Worm (Caenorhabditis elegans) whole organism, young adult: Measurements from ENCODE around the gene usp-4.
A peak's percentile ranks its signal among the peaks of the same experiment; 100 is the strongest.

Experiments used
- B0035.1 ChIP-seq: sonication (generic microtip); optimal IDR thresholded peaks from 2 replicates; lab custom pipeline; 2016; ENCODE audit warnings: missing genetic modification characterization, mild to moderate bottlenecking, missing compliant biosample characterization, missing genotype, missing genetic modification reagents
- B0336.3 ChIP-seq: fragments of 200-800 bp; sonication (Bioruptor generic); IDR thresholded peaks from 2 replicates; pipeline ENCODE4 v1.3.6; 2022; ENCODE audit warnings: missing genetic modification characterization, missing compliant biosample characterization
- C06A6.2 ChIP-seq: fragments of 200-800 bp; sonication (Bioruptor generic); conservative IDR thresholded peaks from 2 replicates; pipeline ENCODE4 v1.3.6; 2022; ENCODE audit warnings: missing genetic modification characterization, missing compliant biosample characterization
- F22D6.2 ChIP-seq: sonication (generic microtip); optimal IDR thresholded peaks from 2 replicates; lab custom pipeline; 2016; ENCODE audit warnings: mild to moderate bottlenecking, missing genetic modification characterization, missing compliant biosample characterization
- F23B12.7 ChIP-seq: sonication (generic microtip); optimal IDR thresholded peaks from 2 replicates; lab custom pipeline; 2017; ENCODE audit warnings: missing genetic modification characterization, mild to moderate bottlenecking, missing compliant biosample characterization, antibody characterized with exemption, moderate library complexity; ENCODE audit not compliant: insufficient read depth
- F37B4.10 ChIP-seq: fragments of 200-800 bp; sonication (Bioruptor generic); IDR thresholded peaks from 2 replicates; pipeline ENCODE4 v1.3.6; 2022; ENCODE audit warnings: missing genetic modification characterization, missing compliant biosample characterization
- F52B5.7 ChIP-seq: sonication (generic microtip); optimal IDR thresholded peaks from 2 replicates; lab custom pipeline; 2016; ENCODE audit warnings: mild to moderate bottlenecking, missing genetic modification characterization, missing compliant biosample characterization
- T07F8.4 ChIP-seq: sonication (generic microtip); optimal IDR thresholded peaks from 2 replicates; lab custom pipeline; 2016; ENCODE audit warnings: mild to moderate bottlenecking, missing genetic modification characterization, moderate library complexity, missing compliant biosample characterization
- Y53F4B.3 ChIP-seq: fragments of 200-800 bp; sonication (Bioruptor generic); IDR thresholded peaks from 2 replicates; pipeline ENCODE4 v1.3.6; 2022; ENCODE audit warnings: missing genetic modification reagents, missing genetic modification characterization, missing compliant biosample characterization
- Y56A3A.18 ChIP-seq: fragments of 200-800 bp; sonication (Bioruptor generic); IDR thresholded peaks from 2 replicates; pipeline ENCODE4 v1.3.6; 2022; ENCODE audit warnings: missing genetic modification reagents, missing genetic modification characterization, missing compliant biosample characterization
- Y95B8A.8 ChIP-seq: fragments of 200-800 bp; sonication (Bioruptor generic); IDR thresholded peaks from 2 replicates; pipeline ENCODE4 v1.3.6; 2022; ENCODE audit warnings: missing genetic modification reagents, missing genetic modification characterization, missing compliant biosample characterization
- ZK185.1 ChIP-seq: sonication (generic microtip); optimal IDR thresholded peaks from 2 replicates; lab custom pipeline; 2016; ENCODE audit warnings: mild to moderate bottlenecking, missing genetic modification characterization, missing compliant biosample characterization; ENCODE audit not compliant: poor library complexity, severe bottlenecking
- atf-7 ChIP-seq: sonication (generic microtip); optimal IDR thresholded peaks from 2 replicates; lab custom pipeline; 2017; ENCODE audit warnings: mild to moderate bottlenecking, missing genetic modification characterization, missing compliant biosample characterization
- athp-1 ChIP-seq: sonication (generic microtip); optimal IDR thresholded peaks from 2 replicates; lab custom pipeline; 2017; ENCODE audit warnings: mild to moderate bottlenecking, missing genetic modification characterization, missing compliant biosample characterization
- attf-5 ChIP-seq: fragments of 200-800 bp; sonication (Bioruptor generic); optimal IDR thresholded peaks from 2 replicates; lab custom pipeline; 2018; ENCODE audit warnings: mild to moderate bottlenecking, missing genetic modification characterization, missing compliant biosample characterization
- attf-6 ChIP-seq: fragments of 200-800 bp; sonication (Bioruptor generic); IDR thresholded peaks from 2 replicates; pipeline ENCODE4 v1.3.6; 2022; ENCODE audit warnings: missing genetic modification reagents, missing genetic modification characterization, missing compliant biosample characterization
- bed-1 ChIP-seq: fragments of 200-800 bp; sonication (Bioruptor generic); IDR thresholded peaks from 2 replicates; pipeline ENCODE4 v1.3.6; 2022; ENCODE audit warnings: missing genetic modification reagents, missing genetic modification characterization, missing compliant biosample characterization
- ccch-3 ChIP-seq: fragments of 200-800 bp; sonication (Bioruptor generic); optimal IDR thresholded peaks from 2 replicates; lab custom pipeline; 2018; ENCODE audit warnings: mild to moderate bottlenecking, missing genetic modification characterization, missing compliant biosample characterization
- cebp-1 ChIP-seq, 2 experiments: fragments of 200-800 bp in 1 of 2; sonication (Bioruptor generic) in 1 of 2; sonication (generic microtip) in 1 of 2; IDR thresholded peaks in 1 of 2; optimal IDR thresholded peaks in 1 of 2; 2 replicates each; pipeline versions ENCODE4 v1.3.6 to Lab custom; 2017 to 2022; ENCODE audit warnings: missing compliant biosample characterization in 2 of 2, missing genetic modification characterization in 2 of 2, mild to moderate bottlenecking in 1 of 2, missing genetic modification reagents in 1 of 2, moderate library complexity in 1 of 2
- ceh-40 ChIP-seq: fragments of 200-800 bp; sonication (Bioruptor generic); IDR thresholded peaks from 2 replicates; pipeline ENCODE4 v1.3.6; 2022; ENCODE audit warnings: missing genetic modification characterization, missing compliant biosample characterization
- ceh-58 ChIP-seq: fragments of 200-800 bp; sonication (Bioruptor generic); IDR thresholded peaks from 2 replicates; pipeline ENCODE4 v1.3.6; 2022; ENCODE audit warnings: missing genetic modification characterization, missing compliant biosample characterization
- dpff-1 ChIP-seq: sonication (generic microtip); optimal IDR thresholded peaks from 2 replicates; lab custom pipeline; 2017; ENCODE audit warnings: mild to moderate bottlenecking, missing genetic modification characterization, missing compliant biosample characterization
- egl-18 ChIP-seq: fragments of 200-800 bp; sonication (Bioruptor generic); IDR thresholded peaks from 2 replicates; pipeline ENCODE4 v1.3.6; 2022; ENCODE audit warnings: missing genetic modification reagents, missing genetic modification characterization, missing compliant biosample characterization
- ekl-4 ChIP-seq: fragments of 200-800 bp; sonication (Bioruptor generic); IDR thresholded peaks from 2 replicates; pipeline ENCODE4 v1.3.6; 2022; ENCODE audit warnings: missing genetic modification reagents, missing genetic modification characterization, missing compliant biosample characterization
- fkh-3 ChIP-seq: sonication (generic microtip); optimal IDR thresholded peaks from 2 replicates; lab custom pipeline; 2016; ENCODE audit warnings: mild to moderate bottlenecking, missing genetic modification characterization, missing compliant biosample characterization
- him-1 ChIP-seq: sonication (generic microtip); optimal IDR thresholded peaks from 2 replicates; lab custom pipeline; 2016; ENCODE audit warnings: missing genotype, missing genetic modification reagents, missing genetic modification characterization, missing compliant biosample characterization
- hlh-12 ChIP-seq: sonication (generic microtip); optimal IDR thresholded peaks from 2 replicates; lab custom pipeline; 2016; ENCODE audit warnings: missing genetic modification characterization, missing compliant biosample characterization
- hmg-1.2 ChIP-seq: fragments of 200-800 bp; sonication (Bioruptor generic); IDR thresholded peaks from 2 replicates; pipeline ENCODE4 v1.3.6; 2022; ENCODE audit warnings: missing genetic modification reagents, missing genetic modification characterization, missing compliant biosample characterization
- hsf-1 ChIP-seq: fragments of 200-800 bp; sonication (Bioruptor generic); IDR thresholded peaks from 2 replicates; pipeline ENCODE4 v1.3.6; 2022; ENCODE audit warnings: missing genetic modification reagents, missing genetic modification characterization, missing compliant biosample characterization
- lag-1 ChIP-seq: fragments of 200-800 bp; sonication (Bioruptor generic); IDR thresholded peaks from 2 replicates; pipeline ENCODE4 v1.3.6; 2022; ENCODE audit warnings: missing genetic modification reagents, missing genetic modification characterization, missing compliant biosample characterization
- lin-26 ChIP-seq: fragments of 200-800 bp; sonication (Bioruptor generic); IDR thresholded peaks from 2 replicates; pipeline ENCODE4 v1.3.6; 2022; ENCODE audit warnings: missing genetic modification reagents, missing genetic modification characterization, missing compliant biosample characterization
- lin-40 ChIP-seq: sonication (generic microtip); optimal IDR thresholded peaks from 2 replicates; lab custom pipeline; 2016; ENCODE audit warnings: missing genetic modification characterization, mild to moderate bottlenecking, missing compliant biosample characterization, missing genotype, missing genetic modification reagents
- lsl-1 ChIP-seq: fragments of 200-800 bp; sonication (Bioruptor generic); optimal IDR thresholded peaks from 2 replicates; lab custom pipeline; 2018; ENCODE audit warnings: mild to moderate bottlenecking, missing genetic modification characterization, moderate library complexity, missing compliant biosample characterization
- mxl-1 ChIP-seq: sonication (generic microtip); optimal IDR thresholded peaks from 2 replicates; lab custom pipeline; 2016; ENCODE audit warnings: missing genetic modification characterization, missing compliant biosample characterization
- nfya-1 ChIP-seq: sonication (generic microtip); optimal IDR thresholded peaks from 2 replicates; lab custom pipeline; 2017; ENCODE audit warnings: antibody characterized with exemption, missing compliant biosample characterization, missing genetic modification characterization, borderline replicate concordance; ENCODE audit not compliant: insufficient read depth
- nfya-2 ChIP-seq: fragments of 200-800 bp; sonication (Bioruptor generic); IDR thresholded peaks from 2 replicates; pipeline ENCODE4 v1.3.6; 2022; ENCODE audit warnings: missing genetic modification reagents, missing genetic modification characterization, missing compliant biosample characterization
- nhr-120 ChIP-seq: fragments of 200-800 bp; sonication (Bioruptor generic); IDR thresholded peaks from 2 replicates; pipeline ENCODE4 v1.3.6; 2022; ENCODE audit warnings: missing genetic modification characterization, missing compliant biosample characterization
- nhr-27 ChIP-seq: fragments of 200-800 bp; sonication (Bioruptor generic); optimal IDR thresholded peaks from 2 replicates; lab custom pipeline; 2018; ENCODE audit warnings: mild to moderate bottlenecking, missing genetic modification characterization, moderate library complexity, missing compliant biosample characterization
- pbrm-1 ChIP-seq: fragments of 200-800 bp; sonication (Bioruptor generic); IDR thresholded peaks from 2 replicates; pipeline ENCODE4 v1.3.6; 2022; ENCODE audit warnings: missing genetic modification reagents, missing genetic modification characterization, missing compliant biosample characterization
- rec-8 ChIP-seq, 2 experiments: sonication (generic microtip); optimal IDR thresholded peaks; 2 replicates each; lab custom pipeline; 2016; ENCODE audit warnings: mild to moderate bottlenecking in 2 of 2, missing genetic modification characterization in 2 of 2, missing genetic modification reagents in 2 of 2, missing genotype in 2 of 2, missing biosample characterization in 1 of 2, missing compliant biosample characterization in 1 of 2, moderate library complexity in 1 of 2
- rpc-1 ChIP-seq, 2 experiments: fragments of 150-350 bp in 1 of 2; sonication (generic microtip) in 1 of 2; optimal IDR thresholded peaks; 2 replicates each; lab custom pipeline; 2014 to 2018; ENCODE audit warnings: missing biosample characterization in 1 of 2, missing genetic modification characterization in 1 of 2, missing genetic modification reagents in 1 of 2, missing genotype in 1 of 2
- sdz-38 ChIP-seq: sonication (generic microtip); optimal IDR thresholded peaks from 2 replicates; lab custom pipeline; 2016; ENCODE audit warnings: missing genotype, missing genetic modification characterization, missing compliant biosample characterization
- somi-1 ChIP-seq: fragments of 200-800 bp; sonication (Bioruptor generic); optimal IDR thresholded peaks from 2 replicates; lab custom pipeline; 2018; ENCODE audit warnings: mild to moderate bottlenecking, missing genetic modification characterization, missing compliant biosample characterization
- unc-62 ChIP-seq: fragments of 150-350 bp; optimal IDR thresholded peaks from 2 replicates; lab custom pipeline; 2014; ENCODE audit warnings: missing biosample characterization, missing genetic modification reagents, missing genetic modification characterization
- zim-3 ChIP-seq: sonication (generic microtip); optimal IDR thresholded peaks from 2 replicates; lab custom pipeline; 2017; ENCODE audit warnings: mild to moderate bottlenecking, missing genetic modification characterization, moderate library complexity, missing compliant biosample characterization
- ztf-25 ChIP-seq: fragments of 200-800 bp; sonication (Bioruptor generic); IDR thresholded peaks from 2 replicates; pipeline ENCODE4 v1.3.6; 2022; ENCODE audit warnings: missing genetic modification reagents, missing genetic modification characterization, missing compliant biosample characterization
- ztf-3 ChIP-seq: fragments of 200-800 bp; sonication (Bioruptor generic); optimal IDR thresholded peaks from 2 replicates; lab custom pipeline; 2018; ENCODE audit warnings: mild to moderate bottlenecking, missing genetic modification characterization, missing compliant biosample characterization

The usp-4 gene

ce11 chrIV:6790438-6791124 lies 33.5 kb downstream of the usp-4 start, which contains the start of the genes C17H12.2 and vha-8 (continued):
- TF ChIP-seq attf-6 (no peak), T07F8.4 (tag; lab: Kevin White, UChicago) (no peak), nhr-120 (GFP tag; lab: Robert Waterston, UW) (no peak), bed-1 (GFP tag; lab: Robert Waterston, UW) (no peak), ztf-3 (GFP tag; lab: Kevin White, UChicago) (no peak), Y56A3A.18 (GFP tag; lab: Robert Waterston, UW) (no peak), pbrm-1 (peak; percentile 84), ekl-4 (GFP tag; lab: Robert Waterston, UW) (peak; percentile 82), ceh-58 (GFP tag; lab: Robert Waterston, UW) (no peak), fkh-3 (tag; lab: Kevin White, UChicago) (no peak), Y53F4B.3 (GFP tag; lab: Robert Waterston, UW) (no peak), dpff-1 (tag; lab: Kevin White, UChicago) (no peak), egl-18 (GFP tag; lab: Robert Waterston, UW) (no peak), nfya-2 (no peak), zim-3 (no peak), unc-62 (GFP tag; lab: Kevin White, UChicago) (peak; percentile 34), cebp-1 (GFP tag; IDR thresholded peaks at IDR 0.05; lab: Robert Waterston, UW) (0 out of 2 replicates have a peak, but pooled peaks have one; percentile 19), cebp-1 (tag; optimal IDR thresholded peaks at IDR 0.05; lab: Kevin White, UChicago) (peak; percentile 83), somi-1 (GFP tag; lab: Kevin White, UChicago) (peak; percentile 73), F37B4.10 (GFP tag; lab: Robert Waterston, UW) (no peak), ceh-40 (GFP tag; lab: Robert Waterston, UW) (no peak), hmg-1.2 (GFP tag; lab: Robert Waterston, UW) (peak; percentile 28; the same call in 1 of the 2 replicates), lag-1 (GFP tag; lab: Robert Waterston, UW) (no peak), hlh-12 (tag; lab: Kevin White, UChicago) (no peak), ztf-25 (GFP tag; lab: Robert Waterston, UW) (no peak), lin-40 (peak; percentile 88), rpc-1 (optimal IDR thresholded peaks at IDR 0.05; lab: Kevin White, UChicago) (no peak), rpc-1 (tag; optimal IDR thresholded peaks at IDR 0.05; lab: Kevin White, UChicago) (no peak), atf-7 (tag; lab: Kevin White, UChicago) (peak; percentile 26), mxl-1 (tag; lab: Kevin White, UChicago) (no peak), lsl-1 (GFP tag; lab: Kevin White, UChicago) (no peak), hsf-1 (GFP tag; lab: Robert Waterston, UW) (no peak), C06A6.2 (GFP tag; lab: Robert Waterston, UW) (0 out of 2 replicates have a peak, but pooled peaks have one; percentile 28), lin-26 (GFP tag; lab: Robert Waterston, UW) (peak; percentile 75; the same call in 1 of the 2 replicates), nhr-27 (tag; lab: Kevin White, UChicago) (no peak), nfya-1 (tag; lab: Kevin White, UChicago) (no peak), B0035.1 (tag; lab: Kevin White, UChicago) (no peak), ZK185.1 (peak; percentile 65), B0336.3 (GFP tag; lab: Robert Waterston, UW) (peak; percentile 67), rec-8 (tag; optimal IDR thresholded peaks at IDR 0.05; lab: Kevin White, UChicago) (no peak), F23B12.7 (tag; lab: Kevin White, UChicago) (peak; percentile 85), athp-1 (peak; percentile 44), F52B5.7 (tag; lab: Kevin White, UChicago) (no peak), F22D6.2 (tag; lab: Kevin White, UChicago) (no peak), ccch-3 (GFP tag; lab: Kevin White, UChicago) (no peak), him-1 (tag; lab: Kevin White, UChicago) (no peak), attf-5 (GFP tag; lab: Kevin White, UChicago) (peak; percentile 96), sdz-38 (tag; lab: Kevin White, UChicago) (no peak), Y95B8A.8 (GFP tag; lab: Robert Waterston, UW) (no peak)
